Worm (Caenorhabditis elegans): ENCODE measurements around the gene rpl-42.

ce11 chrII:11088137-11088536 is 4.4 kb upstream of the rpl-42 start:
- TF ChIP-seq nhr-237 (tag; optimal IDR thresholded peaks at IDR 0.05) (no peak), ztf-11 (tag; optimal IDR thresholded peaks at IDR 0.05) (no peak), aly-2 (tag; optimal IDR thresholded peaks at IDR 0.05) (no peak), snpc-4 (tag; optimal IDR thresholded peaks at IDR 0.05) (no peak), ztf-4 (tag; optimal IDR thresholded peaks at IDR 0.05) (no peak), elt-1 (tag; optimal IDR thresholded peaks at IDR 0.05) (no peak), fkh-2 (tag; optimal IDR thresholded peaks at IDR 0.05) (no peak), lsy-12 (tag; optimal IDR thresholded peaks at IDR 0.05) (no peak), zag-1 (tag; optimal IDR thresholded peaks at IDR 0.05) (no peak), fos-1 (tag; optimal IDR thresholded peaks at IDR 0.05) (no peak), egl-27 (tag; optimal IDR thresholded peaks at IDR 0.05) (no peak)

Data from whole organism, L3 larva.